Worm (Caenorhabditis elegans) whole organism, young adult: ENCODE measurements around the gene F41C6.4.
"Not testable (repeated sequence)": the region's sequence is repeated elsewhere in the genome, so short reads cannot be mapped to it uniquely, and the experiment has no call there.

ENCODE experiments used
- B0261.1 ChIP-seq: sonication (generic microtip); optimal IDR thresholded peaks from 2 replicates; lab custom pipeline; 2016; ENCODE audit warnings: mild to moderate bottlenecking, missing genetic modification characterization, moderate library complexity, missing compliant biosample characterization
- C17E4.6 ChIP-seq: fragments of 200-800 bp; sonication (Bioruptor generic); IDR thresholded peaks from 2 replicates; pipeline ENCODE4 v1.3.6; 2022; ENCODE audit warnings: missing genetic modification reagents, missing genetic modification characterization, missing compliant biosample characterization
- F22D6.2 ChIP-seq: sonication (generic microtip); optimal IDR thresholded peaks from 2 replicates; lab custom pipeline; 2016; ENCODE audit warnings: mild to moderate bottlenecking, missing genetic modification characterization, missing compliant biosample characterization
- F33H1.4 ChIP-seq: fragments of 200-800 bp; sonication (Bioruptor generic); IDR thresholded peaks from 2 replicates; pipeline ENCODE4 v1.3.6; 2022; ENCODE audit warnings: missing genetic modification reagents, missing genetic modification characterization, missing compliant biosample characterization
- Y53F4B.3 ChIP-seq: fragments of 200-800 bp; sonication (Bioruptor generic); IDR thresholded peaks from 2 replicates; pipeline ENCODE4 v1.3.6; 2022; ENCODE audit warnings: missing genetic modification reagents, missing genetic modification characterization, missing compliant biosample characterization
- ama-1 ChIP-seq, 3 experiments: fragments of 150-350 bp in 1 of 3; sonication (generic microtip) in 2 of 3; optimal IDR thresholded peaks; 2 replicates each; lab custom pipeline; 2014 to 2018; ENCODE audit warnings: missing biosample characterization in 2 of 3, missing genetic modification characterization in 2 of 3, missing genetic modification reagents in 2 of 3
- ccch-3 ChIP-seq: fragments of 200-800 bp; sonication (Bioruptor generic); optimal IDR thresholded peaks from 2 replicates; lab custom pipeline; 2018; ENCODE audit warnings: mild to moderate bottlenecking, missing genetic modification characterization, missing compliant biosample characterization
- ceh-100 ChIP-seq: fragments of 200-800 bp; sonication (Bioruptor generic); IDR thresholded peaks from 2 replicates; pipeline ENCODE4 v1.3.6; 2022; ENCODE audit warnings: missing genetic modification reagents, missing genetic modification characterization, missing compliant biosample characterization
- ceh-40 ChIP-seq: fragments of 200-800 bp; sonication (Bioruptor generic); IDR thresholded peaks from 2 replicates; pipeline ENCODE4 v1.3.6; 2022; ENCODE audit warnings: missing genetic modification characterization, missing compliant biosample characterization
- ceh-58 ChIP-seq: fragments of 200-800 bp; sonication (Bioruptor generic); IDR thresholded peaks from 2 replicates; pipeline ENCODE4 v1.3.6; 2022; ENCODE audit warnings: missing genetic modification characterization, missing compliant biosample characterization
- ceh-79 ChIP-seq: sonication (generic microtip); optimal IDR thresholded peaks from 2 replicates; lab custom pipeline; 2017; ENCODE audit warnings: mild to moderate bottlenecking, missing genetic modification characterization, missing compliant biosample characterization
- ceh-91 ChIP-seq: fragments of 200-800 bp; sonication (Bioruptor generic); IDR thresholded peaks from 2 replicates; pipeline ENCODE4 v1.3.6; 2022; ENCODE audit warnings: missing genetic modification reagents, missing genetic modification characterization, missing compliant biosample characterization
- die-1 ChIP-seq: sonication (generic microtip); optimal IDR thresholded peaks from 2 replicates; lab custom pipeline; 2016; ENCODE audit warnings: missing genotype, mild to moderate bottlenecking, missing genetic modification characterization, missing compliant biosample characterization
- dpff-1 ChIP-seq: sonication (generic microtip); optimal IDR thresholded peaks from 2 replicates; lab custom pipeline; 2017; ENCODE audit warnings: mild to moderate bottlenecking, missing genetic modification characterization, missing compliant biosample characterization
- egl-18 ChIP-seq: fragments of 200-800 bp; sonication (Bioruptor generic); IDR thresholded peaks from 2 replicates; pipeline ENCODE4 v1.3.6; 2022; ENCODE audit warnings: missing genetic modification reagents, missing genetic modification characterization, missing compliant biosample characterization
- egl-44 ChIP-seq: fragments of 200-800 bp; sonication (Bioruptor generic); IDR thresholded peaks from 2 replicates; pipeline ENCODE4 v1.3.6; 2022; ENCODE audit warnings: missing genetic modification reagents, missing genetic modification characterization, missing compliant biosample characterization
- egrh-3 ChIP-seq: fragments of 200-800 bp; sonication (Bioruptor generic); IDR thresholded peaks from 2 replicates; pipeline ENCODE4 v1.3.6; 2022; ENCODE audit warnings: missing genetic modification reagents, missing genetic modification characterization, missing compliant biosample characterization
- ekl-4 ChIP-seq: fragments of 200-800 bp; sonication (Bioruptor generic); IDR thresholded peaks from 2 replicates; pipeline ENCODE4 v1.3.6; 2022; ENCODE audit warnings: missing genetic modification reagents, missing genetic modification characterization, missing compliant biosample characterization
- gei-17 ChIP-seq: fragments of 200-800 bp; sonication (Bioruptor generic); optimal IDR thresholded peaks from 2 replicates; lab custom pipeline; 2018; ENCODE audit warnings: mild to moderate bottlenecking, missing genetic modification characterization, missing compliant biosample characterization
- hlh-26 ChIP-seq: fragments of 200-800 bp; sonication (Bioruptor generic); conservative IDR thresholded peaks from 2 replicates; pipeline ENCODE4 v1.3.6; 2022; ENCODE audit warnings: missing genetic modification reagents, missing genetic modification characterization, missing compliant biosample characterization
- hmg-1.2 ChIP-seq: fragments of 200-800 bp; sonication (Bioruptor generic); IDR thresholded peaks from 2 replicates; pipeline ENCODE4 v1.3.6; 2022; ENCODE audit warnings: missing genetic modification reagents, missing genetic modification characterization, missing compliant biosample characterization
- hrde-1 ChIP-seq: sonication (generic microtip); optimal IDR thresholded peaks from 2 replicates; lab custom pipeline; 2016; ENCODE audit warnings: missing genetic modification characterization, mild to moderate bottlenecking, missing compliant biosample characterization, moderate library complexity, missing genotype, missing genetic modification reagents, borderline replicate concordance
- lag-1 ChIP-seq: fragments of 200-800 bp; sonication (Bioruptor generic); IDR thresholded peaks from 2 replicates; pipeline ENCODE4 v1.3.6; 2022; ENCODE audit warnings: missing genetic modification reagents, missing genetic modification characterization, missing compliant biosample characterization
- let-526 ChIP-seq: fragments of 200-800 bp; sonication (Bioruptor generic); IDR thresholded peaks from 2 replicates; pipeline ENCODE4 v1.3.6; 2022; ENCODE audit warnings: missing genetic modification reagents, missing genetic modification characterization, missing compliant biosample characterization
- let-607 ChIP-seq, 2 experiments: fragments of 200-800 bp in 1 of 2; sonication (Bioruptor generic) in 1 of 2; sonication (generic microtip) in 1 of 2; optimal IDR thresholded peaks; 2 replicates each; lab custom pipeline; 2016 to 2018; ENCODE audit warnings: mild to moderate bottlenecking in 2 of 2, missing compliant biosample characterization in 2 of 2, missing genetic modification characterization in 2 of 2, moderate library complexity in 2 of 2, missing genotype in 1 of 2
- lin-54 ChIP-seq: fragments of 200-800 bp; sonication (Bioruptor generic); optimal IDR thresholded peaks from 2 replicates; lab custom pipeline; 2018; ENCODE audit warnings: mild to moderate bottlenecking, missing genetic modification characterization, missing compliant biosample characterization
- lsl-1 ChIP-seq: fragments of 200-800 bp; sonication (Bioruptor generic); optimal IDR thresholded peaks from 2 replicates; lab custom pipeline; 2018; ENCODE audit warnings: mild to moderate bottlenecking, missing genetic modification characterization, moderate library complexity, missing compliant biosample characterization
- mes-4 ChIP-seq: sonication (generic microtip); optimal IDR thresholded peaks from 2 replicates; lab custom pipeline; 2016; ENCODE audit warnings: missing genotype, missing genetic modification characterization, missing compliant biosample characterization
- nfyb-1 ChIP-seq: fragments of 200-800 bp; sonication (Bioruptor generic); IDR thresholded peaks from 2 replicates; pipeline ENCODE4 v1.3.6; 2022; ENCODE audit warnings: missing genetic modification reagents, missing genetic modification characterization, missing compliant biosample characterization
- nhr-179 ChIP-seq: sonication (generic microtip); optimal IDR thresholded peaks from 2 replicates; lab custom pipeline; 2016; ENCODE audit warnings: mild to moderate bottlenecking, missing genetic modification characterization, missing compliant biosample characterization
- pbrm-1 ChIP-seq: fragments of 200-800 bp; sonication (Bioruptor generic); IDR thresholded peaks from 2 replicates; pipeline ENCODE4 v1.3.6; 2022; ENCODE audit warnings: missing genetic modification reagents, missing genetic modification characterization, missing compliant biosample characterization
- rec-8 ChIP-seq, 2 experiments: sonication (generic microtip); optimal IDR thresholded peaks; 2 replicates each; lab custom pipeline; 2016; ENCODE audit warnings: mild to moderate bottlenecking in 2 of 2, missing genetic modification characterization in 2 of 2, missing genetic modification reagents in 2 of 2, missing genotype in 2 of 2, missing biosample characterization in 1 of 2, missing compliant biosample characterization in 1 of 2, moderate library complexity in 1 of 2
- sdz-38 ChIP-seq: sonication (generic microtip); optimal IDR thresholded peaks from 2 replicates; lab custom pipeline; 2016; ENCODE audit warnings: missing genotype, missing genetic modification characterization, missing compliant biosample characterization
- snpc-1.1 ChIP-seq: sonication (generic microtip); optimal IDR thresholded peaks from 2 replicates; lab custom pipeline; 2017; ENCODE audit warnings: missing genetic modification characterization, mild to moderate bottlenecking, missing compliant biosample characterization, antibody characterized with exemption, moderate library complexity, missing genotype, missing genetic modification reagents; ENCODE audit not compliant: insufficient read depth
- snpc-4 ChIP-seq, 5 experiments: fragments of 150-350 bp in 1 of 5; sonication (generic microtip) in 4 of 5; optimal IDR thresholded peaks; 2 replicates each; lab custom pipeline; 2014 to 2018; ENCODE audit warnings: missing genetic modification characterization in 5 of 5, missing biosample characterization in 3 of 5, antibody characterized with exemption in 2 of 5, mild to moderate bottlenecking in 2 of 5, missing compliant biosample characterization in 2 of 5, missing genotype in 2 of 5, moderate library complexity in 2 of 5, missing genetic modification reagents in 1 of 5
- tbx-9 ChIP-seq: sonication (generic microtip); optimal IDR thresholded peaks from 2 replicates; lab custom pipeline; 2016; ENCODE audit warnings: borderline replicate concordance, missing genetic modification characterization, inconsistent platforms, missing compliant biosample characterization
- tlf-1 ChIP-seq: fragments of 200-800 bp; sonication (Bioruptor generic); optimal IDR thresholded peaks from 2 replicates; lab custom pipeline; 2018; ENCODE audit warnings: mild to moderate bottlenecking, missing genetic modification characterization, missing compliant biosample characterization
- zfh-2 ChIP-seq: fragments of 200-800 bp; sonication (Bioruptor generic); conservative IDR thresholded peaks from 2 replicates; pipeline ENCODE4 v1.3.6; 2022; ENCODE audit warnings: missing genetic modification reagents, missing genetic modification characterization, missing compliant biosample characterization
- ztf-18 ChIP-seq: sonication (generic microtip); optimal IDR thresholded peaks from 2 replicates; lab custom pipeline; 2016; ENCODE audit warnings: missing genotype, mild to moderate bottlenecking, missing genetic modification characterization, missing compliant biosample characterization
- ztf-3 ChIP-seq: fragments of 200-800 bp; sonication (Bioruptor generic); optimal IDR thresholded peaks from 2 replicates; lab custom pipeline; 2018; ENCODE audit warnings: mild to moderate bottlenecking, missing genetic modification characterization, missing compliant biosample characterization

F41C6.4 gene

ce11 chrX:6877436-6877835, 2.8 kb upstream of the F41C6.4 start, which contains the start of gene col-173:
Gene col-173 (minus strand): TSS chrX:6877536.
- TF ChIP-seq tbx-9 (tag; lab: Kevin White, UChicago) (no peak), mes-4 (tag; lab: Kevin White, UChicago) (no peak), ceh-100 (no peak), C17E4.6 (GFP tag; lab: Robert Waterston, UW) (no peak), snpc-4 (GFP tag; optimal IDR thresholded peaks at IDR 0.05; lab: Kevin White, UChicago) (no peak), snpc-4 (tag; optimal IDR thresholded peaks at IDR 0.05; lab: Kevin White, UChicago) (no peak), ceh-91 (GFP tag; lab: Robert Waterston, UW) (no peak), egl-18 (GFP tag; lab: Robert Waterston, UW) (no peak), snpc-1.1 (tag; lab: Kevin White, UChicago) (no peak), rec-8 (tag; optimal IDR thresholded peaks at IDR 0.05; lab: Kevin White, UChicago) (no peak), ztf-18 (tag; lab: Kevin White, UChicago) (no peak), hmg-1.2 (GFP tag; lab: Robert Waterston, UW) (no peak), lin-54 (GFP tag; lab: Kevin White, UChicago) (no peak), sdz-38 (tag; lab: Kevin White, UChicago) (no peak), tlf-1 (GFP tag; lab: Kevin White, UChicago) (no peak)

DNA sequence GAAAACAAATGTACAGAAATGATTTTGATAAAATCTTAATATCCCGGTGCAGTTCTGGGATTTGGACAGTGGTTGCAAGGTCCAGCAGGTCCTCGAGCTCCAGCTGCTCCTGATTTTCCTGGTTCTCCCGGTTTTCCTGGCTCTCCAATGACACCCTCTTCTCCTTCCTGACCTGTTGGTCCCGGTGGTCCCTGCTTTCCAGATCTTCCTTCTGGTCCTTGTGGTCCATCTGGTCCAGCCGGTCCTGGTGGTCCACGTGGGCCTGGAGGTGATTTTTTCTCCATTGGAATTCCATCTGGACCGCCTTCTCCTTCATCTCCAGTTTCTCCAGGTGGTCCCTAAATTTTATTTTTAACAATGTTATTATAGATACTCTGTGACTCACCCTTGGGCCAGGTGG, 650 bp upstream of the F41C6.4 start:
- no peak for TF ChIP-seq pbrm-1 (GFP tag; lab: Robert Waterston, UW)
- TF ChIP-seq zfh-2 (GFP tag; lab: Robert Waterston, UW) = peak; percentile 63
- peak; percentile 24; the same call in 1 of the 2 replicates for TF ChIP-seq egrh-3
- no peak for TF ChIP-seq gei-17 (GFP tag; lab: Kevin White, UChicago)
- no peak for TF ChIP-seq rec-8 (tag; optimal IDR thresholded peaks at IDR 0.05; lab: Kevin White, UChicago)
- TF ChIP-seq nhr-179 (tag; lab: Kevin White, UChicago) = no peak
- no peak for TF ChIP-seq egl-18 (GFP tag; lab: Robert Waterston, UW)
- 0 out of 2 replicates have a peak, but pooled peaks have one; percentile 31 for TF ChIP-seq nfyb-1

ce11 chrX:6868669-6869068, 6.0 kb downstream of the F41C6.4 start, which contains the start of gene C53B7.6:
Gene C53B7.6 (minus strand): TSS chrX:6868769.
- not testable (repeated sequence) for TF ChIP-seq nfyb-1; ama-1 (optimal IDR thresholded peaks at IDR 0.05; lab: Kevin White, UChicago); ama-1 (GFP tag; optimal IDR thresholded peaks at IDR 0.05; lab: Kevin White, UChicago); lsl-1 (GFP tag; lab: Kevin White, UChicago)

DNA sequence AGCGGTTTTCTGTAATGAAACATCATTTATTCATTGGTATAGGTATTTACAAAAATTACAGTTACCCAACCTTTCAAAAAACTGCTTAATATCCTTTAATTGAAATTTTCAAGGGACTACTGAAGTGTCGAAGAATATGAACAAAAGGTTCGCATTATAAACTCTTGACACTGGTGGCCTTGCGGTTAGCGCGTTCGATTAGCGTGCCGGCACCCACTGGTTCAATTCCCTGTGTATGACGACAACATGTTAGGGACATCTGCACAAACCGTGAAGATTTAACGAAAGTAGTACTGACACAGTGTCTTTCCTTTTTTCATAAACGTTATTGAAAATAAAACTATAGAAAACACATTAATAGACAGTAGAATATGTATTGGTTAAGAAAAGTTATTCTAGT, 6.9 kb downstream of the F41C6.4 start:
- TF ChIP-seq ztf-18 (tag; lab: Kevin White, UChicago) (peak; percentile 76), ceh-79 (tag; lab: Kevin White, UChicago) (peak; percentile 95), Y53F4B.3 (no peak), hrde-1 (tag; lab: Kevin White, UChicago) (peak; percentile 82), ceh-40 (GFP tag; lab: Robert Waterston, UW) (peak; percentile 80), lag-1 (GFP tag; lab: Robert Waterston, UW) (no peak), dpff-1 (tag; lab: Kevin White, UChicago) (no peak), let-526 (GFP tag; lab: Robert Waterston, UW) (0 out of 2 replicates have a peak, but pooled peaks have one; percentile 31), die-1 (tag; lab: Kevin White, UChicago) (peak; percentile 96), sdz-38 (tag; lab: Kevin White, UChicago) (no peak), let-607 (tag; optimal IDR thresholded peaks at IDR 0.05; lab: Kevin White, UChicago) (peak; percentile 61 to 62), snpc-4 (GFP tag; optimal IDR thresholded peaks at IDR 0.05; lab: Kevin White, UChicago) (peak; percentile 82), snpc-4 (tag; optimal IDR thresholded peaks at IDR 0.05; lab: Kevin White, UChicago) (peak in 3 of 4 experiments; percentile 57 to 80 (median 75)), B0261.1 (tag; lab: Kevin White, UChicago) (peak; percentile 89), ekl-4 (GFP tag; lab: Robert Waterston, UW) (peak; percentile 77), hlh-26 (no peak), ccch-3 (GFP tag; lab: Kevin White, UChicago) (no peak), F33H1.4 (no peak), F22D6.2 (tag; lab: Kevin White, UChicago) (no peak), egl-44 (GFP tag; lab: Robert Waterston, UW) (peak; percentile 93), egl-18 (GFP tag; lab: Robert Waterston, UW) (no peak), ceh-58 (GFP tag; lab: Robert Waterston, UW) (peak; percentile 82; the same call in 1 of the 2 replicates), tlf-1 (GFP tag; lab: Kevin White, UChicago) (peak; percentile 54), ztf-3 (no peak)
